Worm (Caenorhabditis elegans): Measurements from ENCODE around the gene F54D10.5.

F54D10.5 gene

ce11 chrII:3810550-3810949 lies 2.6 kb upstream of the F54D10.5 start (continued):
- TF ChIP-seq hlh-11 (tag; optimal IDR thresholded peaks at IDR 0.05) = peak; percentile 63
- TF ChIP-seq lim-7 (GFP tag; IDR thresholded peaks at IDR 0.05) = no peak
- no peak for TF ChIP-seq nhr-111 (GFP tag; optimal IDR thresholded peaks at IDR 0.05)
- no peak for TF ChIP-seq skn-1 (tag; optimal IDR thresholded peaks at IDR 0.05)
- no peak for TF ChIP-seq vab-7 (GFP tag; IDR thresholded peaks at IDR 0.05)
- no peak for TF ChIP-seq lin-29 (GFP tag; IDR thresholded peaks at IDR 0.05)
- TF ChIP-seq snpc-4 (tag; optimal IDR thresholded peaks at IDR 0.05) = no peak
- no peak for TF ChIP-seq Y5F2A.4 (GFP tag; optimal IDR thresholded peaks at IDR 0.05)
- no peak for TF ChIP-seq nhr-11 (tag; optimal IDR thresholded peaks at IDR 0.05)
- no peak for TF ChIP-seq cey-2 (tag; optimal IDR thresholded peaks at IDR 0.05; ENCODE audit: borderline replicate concordance, insufficient read depth)
- TF ChIP-seq php-3 (GFP tag; IDR thresholded peaks at IDR 0.05) = 0 out of 2 replicates have a peak, but pooled peaks have one; percentile 36
- TF ChIP-seq mxl-2 (GFP tag; conservative IDR thresholded peaks at IDR 0.05) = no peak
- TF ChIP-seq saeg-2 (GFP tag; IDR thresholded peaks at IDR 0.05) = no peak
- no peak for TF ChIP-seq gei-8 (GFP tag; optimal IDR thresholded peaks at IDR 0.05)
- TF ChIP-seq dmd-8 (GFP tag; IDR thresholded peaks at IDR 0.05) = no peak
- TF ChIP-seq Y105C5A.15 (GFP tag; IDR thresholded peaks at IDR 0.05) = no peak
- peak; percentile 30 for TF ChIP-seq nhr-102 (tag; optimal IDR thresholded peaks at IDR 0.05)
- no peak for TF ChIP-seq zip-2 (tag; optimal IDR thresholded peaks at IDR 0.05)

- TF ChIP-seq D1046.2 (GFP tag; IDR thresholded peaks at IDR 0.05) (no peak), sdz-12 (GFP tag; optimal IDR thresholded peaks at IDR 0.05) (no peak), skn-1 (tag; optimal IDR thresholded peaks at IDR 0.05) (no peak), lin-38 (GFP tag; IDR thresholded peaks at IDR 0.05) (0 out of 2 replicates have a peak, but pooled peaks have one; percentile 12), F49E8.2 (tag; optimal IDR thresholded peaks at IDR 0.05; ENCODE audit: borderline replicate concordance) (peak; percentile 56)
Measured at ce11 chrII:3808643-3809042, 666 bp upstream of the F54D10.5 start.

- TF ChIP-seq daf-19 (GFP tag; conservative IDR thresholded peaks at IDR 0.05) = no peak
- TF ChIP-seq aha-1 (tag) = peak; percentile 82
- TF ChIP-seq ztf-11 (tag; optimal IDR thresholded peaks at IDR 0.05) = no peak
Measured at ce11 chrII:3806964-3807363, 1.0 kb downstream of the F54D10.5 start, which contains the start of gene F54D10.4. TSS of gene F54D10.4 (minus strand) at chrII:3807064.

ce11 chrII:3805518-3805917 lies 2.5 kb downstream of the F54D10.5 start:
- TF ChIP-seq ces-1 (GFP tag; optimal IDR thresholded peaks at IDR 0.05) (no peak), unc-62 (GFP tag; optimal IDR thresholded peaks at IDR 0.05 in 1 of 2) (peak in 1 of 2 experiments; percentile 96), unc-62 (tag; optimal IDR thresholded peaks at IDR 0.05) (no peak), nhr-6 (tag; optimal IDR thresholded peaks at IDR 0.05) (no peak), lir-3 (tag; optimal IDR thresholded peaks at IDR 0.05) (no peak), nhr-28 (tag; optimal IDR thresholded peaks at IDR 0.05) (no peak), snpc-4 (tag; optimal IDR thresholded peaks at IDR 0.05) (no peak)

- no peak for TF ChIP-seq ztf-7 (tag; optimal IDR thresholded peaks at IDR 0.05)
- no peak for TF ChIP-seq aly-2 (tag; optimal IDR thresholded peaks at IDR 0.05)
- no peak for TF ChIP-seq mxl-3 (GFP tag; optimal IDR thresholded peaks at IDR 0.05)
- no peak for TF ChIP-seq hif-1 (tag; optimal IDR thresholded peaks at IDR 0.05)
- TF ChIP-seq nhr-10 (tag; optimal IDR thresholded peaks at IDR 0.05) = no peak
- TF ChIP-seq egl-43 (GFP tag; IDR thresholded peaks at IDR 0.05) = no peak
- TF ChIP-seq gei-8 (GFP tag; optimal IDR thresholded peaks at IDR 0.05) = no peak
- TF ChIP-seq mdt-29 (GFP tag; IDR thresholded peaks at IDR 0.05) = no peak
- no peak for TF ChIP-seq lsy-2 (tag; optimal IDR thresholded peaks at IDR 0.05)
- no peak for TF ChIP-seq D1046.2 (GFP tag; IDR thresholded peaks at IDR 0.05)
- TF ChIP-seq mdl-1 (tag; optimal IDR thresholded peaks at IDR 0.05) = no peak
- TF ChIP-seq aha-1 (tag) = no peak
- TF ChIP-seq mep-1 (tag; optimal IDR thresholded peaks at IDR 0.05) = no peak
- no peak for TF ChIP-seq spr-3 (GFP tag; optimal IDR thresholded peaks at IDR 0.05)
- no peak for TF ChIP-seq dmd-8 (GFP tag; IDR thresholded peaks at IDR 0.05)
- no peak for TF ChIP-seq nhr-237 (tag; optimal IDR thresholded peaks at IDR 0.05)
Measured at ce11 chrII:3803219-3803618, 4.8 kb downstream of the F54D10.5 start, which contains the start of gene ins-32. TSS of gene ins-32 (minus strand) at chrII:3803319.
